Fruit fly (Drosophila melanogaster): Measurements from ENCODE around the gene RpL28.

dm6 chr3L:3178530-3179096 is 44.1 kb downstream of the RpL28 start, which contains the start of the genes MnM and Girdin:
- TF ChIP-seq usp (GFP tag; optimal IDR thresholded peaks at IDR 0.05) (no peak), CG8478 (optimal IDR thresholded peaks at IDR 0.05) (no peak), pan (optimal IDR thresholded peaks at IDR 0.05) (no peak), EcR (GFP tag; optimal IDR thresholded peaks at IDR 0.05) (no peak), Dll (optimal IDR thresholded peaks at IDR 0.05) (no peak)
